Worm (Caenorhabditis elegans) whole organism, L3 larva: ENCODE data around the gene Y50D4B.1.

Source experiments
- R02D3.7 ChIP-seq: fragments of 150-350 bp; optimal IDR thresholded peaks from 2 replicates; lab custom pipeline; 2014; ENCODE audit warnings: missing biosample characterization, missing genetic modification characterization
- aly-2 ChIP-seq: fragments of 150-350 bp; optimal IDR thresholded peaks from 2 replicates; lab custom pipeline; 2014; ENCODE audit warnings: missing biosample characterization, missing genetic modification characterization
- ama-1 ChIP-seq: fragments of 150-350 bp; optimal IDR thresholded peaks from 2 replicates; lab custom pipeline; 2018
- ceh-16 ChIP-seq: sonication (generic microtip); optimal IDR thresholded peaks from 2 replicates; lab custom pipeline; 2017; ENCODE audit warnings: missing biosample characterization, missing genetic modification characterization
- ceh-28 ChIP-seq: fragments of 150-350 bp; optimal IDR thresholded peaks from 2 replicates; lab custom pipeline; 2014; ENCODE audit warnings: missing biosample characterization, missing genetic modification reagents, missing genetic modification characterization
- ceh-82 ChIP-seq: fragments of 150-350 bp; optimal IDR thresholded peaks from 2 replicates; lab custom pipeline; 2014; ENCODE audit warnings: missing biosample characterization, missing genetic modification characterization
- ceh-9 ChIP-seq: sonication (generic microtip); optimal IDR thresholded peaks from 2 replicates; lab custom pipeline; 2018; ENCODE audit warnings: missing biosample characterization, missing genetic modification characterization
- daf-12 ChIP-seq: fragments of 150-350 bp; optimal IDR thresholded peaks from 2 replicates; lab custom pipeline; 2014; ENCODE audit warnings: missing biosample characterization, missing genetic modification reagents, missing genetic modification characterization
- egl-5 ChIP-seq: fragments of 150-350 bp; optimal IDR thresholded peaks from 2 replicates; lab custom pipeline; 2017; ENCODE audit warnings: missing biosample characterization, missing genetic modification reagents, missing genetic modification characterization, inconsistent platforms
- elt-1 ChIP-seq: fragments of 150-350 bp; optimal IDR thresholded peaks from 2 replicates; lab custom pipeline; 2014; ENCODE audit warnings: missing biosample characterization, missing genetic modification characterization
- elt-2 ChIP-seq: sonication (generic microtip); optimal IDR thresholded peaks from 2 replicates; lab custom pipeline; 2016; ENCODE audit warnings: missing genetic modification reagents, mild to moderate bottlenecking, missing genetic modification characterization, missing compliant biosample characterization
- elt-3 ChIP-seq, 3 experiments: fragments of 150-350 bp in 1 of 3; sonication (generic microtip) in 2 of 3; optimal IDR thresholded peaks; 2 replicates in 2 of 3; 4 replicates in 1 of 3; lab custom pipeline; 2014 to 2017; ENCODE audit warnings: missing biosample characterization in 3 of 3, missing genetic modification characterization in 3 of 3
- eor-1 ChIP-seq, 2 experiments: fragments of 150-350 bp; optimal IDR thresholded peaks; 2 replicates each; lab custom pipeline; 2014 to 2018; ENCODE audit warnings: missing biosample characterization in 2 of 2, missing genetic modification characterization in 2 of 2
- fkh-10 ChIP-seq: sonication (generic microtip); optimal IDR thresholded peaks from 2 replicates; lab custom pipeline; 2017; ENCODE audit warnings: missing biosample characterization, missing genetic modification reagents, missing genetic modification characterization
- fkh-2 ChIP-seq: fragments of 150-350 bp; optimal IDR thresholded peaks from 2 replicates; lab custom pipeline; 2014; ENCODE audit warnings: missing biosample characterization, missing genetic modification reagents, missing genetic modification characterization
- fos-1 ChIP-seq: fragments of 150-350 bp; optimal IDR thresholded peaks from 2 replicates; lab custom pipeline; 2014; ENCODE audit warnings: missing biosample characterization, missing genetic modification characterization
- jun-1 ChIP-seq: fragments of 150-350 bp; optimal IDR thresholded peaks from 2 replicates; lab custom pipeline; 2014; ENCODE audit warnings: missing biosample characterization, missing genetic modification reagents, missing genetic modification characterization
- lin-15B ChIP-seq: fragments of 150-350 bp; optimal IDR thresholded peaks from 2 replicates; lab custom pipeline; 2014; ENCODE audit warnings: missing biosample characterization, missing genetic modification characterization
- lin-39 ChIP-seq: fragments of 150-350 bp; optimal IDR thresholded peaks from 2 replicates; lab custom pipeline; 2018; ENCODE audit warnings: missing biosample characterization, missing genetic modification reagents, missing genetic modification characterization
- lsy-12 ChIP-seq: sonication (generic microtip); optimal IDR thresholded peaks from 2 replicates; lab custom pipeline; 2016; ENCODE audit warnings: mild to moderate bottlenecking, missing genetic modification characterization, missing compliant biosample characterization
- nfya-1 ChIP-seq: sonication (generic microtip); optimal IDR thresholded peaks from 2 replicates; lab custom pipeline; 2017; ENCODE audit warnings: missing genetic modification characterization, mild to moderate bottlenecking, missing compliant biosample characterization, antibody characterized with exemption, moderate library complexity; ENCODE audit not compliant: insufficient read depth
- nhr-11 ChIP-seq: fragments of 150-350 bp; optimal IDR thresholded peaks from 2 replicates; lab custom pipeline; 2014; ENCODE audit warnings: missing biosample characterization, missing genetic modification characterization
- nhr-23 ChIP-seq: fragments of 150-350 bp; optimal IDR thresholded peaks from 2 replicates; lab custom pipeline; 2014; ENCODE audit warnings: missing biosample characterization, missing genetic modification reagents, missing genetic modification characterization
- nhr-237 ChIP-seq: fragments of 150-350 bp; optimal IDR thresholded peaks from 2 replicates; lab custom pipeline; 2014; ENCODE audit warnings: missing biosample characterization, missing genetic modification characterization
- nhr-28 ChIP-seq: fragments of 150-350 bp; optimal IDR thresholded peaks from 2 replicates; lab custom pipeline; 2014; ENCODE audit warnings: missing biosample characterization, missing genetic modification characterization
- nhr-43 ChIP-seq: sonication (generic microtip); optimal IDR thresholded peaks from 2 replicates; lab custom pipeline; 2016; ENCODE audit warnings: mild to moderate bottlenecking, missing genetic modification characterization, missing compliant biosample characterization; ENCODE audit not compliant: poor library complexity, severe bottlenecking
- nhr-76 ChIP-seq: fragments of 150-350 bp; sonication (generic microtip); optimal IDR thresholded peaks from 5 replicates; lab custom pipeline; 2014; ENCODE audit warnings: missing biosample characterization, missing genetic modification characterization
- nhr-77 ChIP-seq: fragments of 150-350 bp; optimal IDR thresholded peaks from 2 replicates; lab custom pipeline; 2014; ENCODE audit warnings: missing biosample characterization, missing genetic modification characterization
- pqm-1 ChIP-seq: fragments of 150-350 bp; optimal IDR thresholded peaks from 2 replicates; lab custom pipeline; 2017; ENCODE audit warnings: missing biosample characterization, missing genetic modification characterization, inconsistent platforms
- sea-2 ChIP-seq: fragments of 150-350 bp; sonication (generic microtip); optimal IDR thresholded peaks from 4 replicates; lab custom pipeline; 2014; ENCODE audit warnings: missing biosample characterization, missing genetic modification reagents, missing genetic modification characterization
- skn-1 ChIP-seq: fragments of 150-350 bp; optimal IDR thresholded peaks from 2 replicates; lab custom pipeline; 2014; ENCODE audit warnings: missing biosample characterization, missing genetic modification characterization
- unc-39 ChIP-seq: sonication (generic microtip); optimal IDR thresholded peaks from 4 replicates; lab custom pipeline; 2017; ENCODE audit warnings: missing biosample characterization, missing genetic modification characterization
- unc-62 ChIP-seq: fragments of 150-350 bp; sonication (generic microtip); optimal IDR thresholded peaks from 4 replicates; lab custom pipeline; 2014; ENCODE audit warnings: missing biosample characterization, missing genetic modification reagents, missing genetic modification characterization
- ztf-11 ChIP-seq: fragments of 150-350 bp; optimal IDR thresholded peaks from 2 replicates; lab custom pipeline; 2014; ENCODE audit warnings: missing biosample characterization, missing genetic modification characterization
- ztf-4 ChIP-seq: fragments of 150-350 bp; optimal IDR thresholded peaks from 2 replicates; lab custom pipeline; 2014; ENCODE audit warnings: missing biosample characterization, missing genetic modification characterization

Gene Y50D4B.1

DNA sequence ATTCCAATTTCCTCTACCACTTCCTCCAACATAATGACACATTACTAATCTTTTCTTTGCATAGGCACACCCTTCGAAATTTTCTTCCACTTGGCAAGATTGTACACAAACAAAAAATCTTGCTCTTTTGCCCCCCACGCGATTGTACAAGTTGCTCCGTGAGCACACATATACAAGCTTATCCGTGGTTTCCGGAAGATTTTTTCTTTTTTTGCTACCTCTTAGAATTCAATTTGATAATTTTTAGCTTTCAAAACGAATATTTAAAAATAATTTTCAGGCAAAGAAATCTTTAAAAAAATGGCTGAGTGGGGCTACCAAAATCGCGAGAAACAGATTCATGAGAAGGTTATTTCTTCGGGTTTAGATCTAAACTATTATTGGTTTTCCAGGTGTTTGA is at the start of gene Y50D4B.1:
TSS of gene Y50D4B.1 (plus strand) at position 301 of the 400 bp plus-strand sequence.
- TF ChIP-seq ceh-16 (no peak), ceh-28 (tag; lab: Kevin White, UChicago) (no peak), pqm-1 (no peak), jun-1 (tag; lab: Kevin White, UChicago) (no peak), unc-39 (tag; lab: Kevin White, UChicago) (no peak), ceh-9 (tag; lab: Kevin White, UChicago) (no peak), ama-1 (lab: Kevin White, UChicago) (no peak), nhr-23 (tag; lab: Kevin White, UChicago) (no peak), lin-39 (tag; lab: Kevin White, UChicago) (no peak)
- TF ChIP-seq, all 47 proteins: peak for 0

DNA sequence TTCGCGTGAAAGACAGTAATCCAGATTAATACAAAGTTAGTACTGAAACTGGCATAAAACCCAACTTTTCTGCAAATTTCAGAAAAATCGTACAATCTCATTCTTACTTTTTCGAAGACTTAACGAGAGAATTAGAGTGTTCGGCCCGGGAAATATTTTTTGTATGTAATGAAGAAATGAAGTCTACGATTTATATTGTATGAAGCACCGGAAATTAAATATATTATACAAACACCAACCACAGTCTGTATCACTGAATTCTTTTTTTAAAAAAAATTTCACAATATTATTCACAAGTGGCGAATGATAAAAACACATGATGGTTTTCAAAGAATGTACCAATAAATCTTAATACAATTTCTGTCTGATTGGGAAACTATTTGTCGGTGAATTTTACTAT is 48.3 kb upstream of the Y50D4B.1 start, which contains the start of gene str-67:
TSS of gene str-67 (minus strand) at position 101 of the 400 bp plus-strand sequence.
- no peak for TF ChIP-seq elt-2 (tag; lab: Kevin White, UChicago)
- no peak for TF ChIP-seq aly-2
- TF ChIP-seq nhr-43 (tag; lab: Kevin White, UChicago) = no peak
- TF ChIP-seq ceh-9 (tag; lab: Kevin White, UChicago) = no peak
- no peak for TF ChIP-seq nhr-77 (tag; lab: Kevin White, UChicago)
- no peak for TF ChIP-seq nfya-1 (tag; lab: Kevin White, UChicago)
- TF ChIP-seq ztf-4 = no peak
- no peak for TF ChIP-seq fkh-10 (GFP tag; lab: Kevin White, UChicago)
- no peak for TF ChIP-seq pqm-1
- no peak for TF ChIP-seq lsy-12
- TF ChIP-seq elt-1 = no peak
- no peak for TF ChIP-seq unc-62 (GFP tag; lab: Kevin White, UChicago)
- no peak for TF ChIP-seq skn-1 (tag; lab: Kevin White, UChicago)
- no peak for TF ChIP-seq nhr-28 (tag; lab: Kevin White, UChicago)
- TF ChIP-seq lin-15B (tag; lab: Kevin White, UChicago) = no peak
- no peak for TF ChIP-seq ceh-28 (tag; lab: Kevin White, UChicago)
- no peak for TF ChIP-seq nhr-76 (tag; lab: Kevin White, UChicago)
- TF ChIP-seq fkh-2 (tag; lab: Kevin White, UChicago) = no peak
- no peak for TF ChIP-seq ceh-16
- TF ChIP-seq egl-5 = no peak

DNA sequence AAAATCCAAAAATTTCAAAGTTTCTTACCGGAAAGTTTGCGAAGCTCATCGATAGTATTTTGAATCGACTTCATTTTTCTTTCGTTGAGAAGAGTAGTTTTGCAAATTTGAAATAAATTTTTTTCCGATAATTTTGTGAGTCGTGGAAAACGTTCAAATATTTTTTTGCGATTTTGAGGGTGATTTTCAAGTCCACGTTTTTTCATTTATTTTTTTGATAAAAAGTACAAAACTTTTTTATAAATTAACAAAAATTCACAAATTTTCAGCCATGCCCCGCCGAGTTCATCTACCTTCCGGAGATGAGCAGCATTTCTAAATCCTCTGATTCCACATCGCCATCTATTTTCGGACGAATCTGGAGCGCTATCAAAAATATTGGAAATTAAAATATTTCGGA is 45.3 kb upstream of the Y50D4B.1 start, which contains the start of gene K10C9.7:
TSS of gene K10C9.7 (minus strand) at position 101 of the 400 bp plus-strand sequence.
- TF ChIP-seq ama-1 (lab: Kevin White, UChicago) = no peak
- TF ChIP-seq fkh-2 (tag; lab: Kevin White, UChicago) = no peak
- no peak for TF ChIP-seq fos-1 (tag; lab: Kevin White, UChicago)
- TF ChIP-seq nhr-11 (tag; lab: Kevin White, UChicago) = no peak
- TF ChIP-seq nhr-237 = no peak
- TF ChIP-seq R02D3.7 (tag; lab: Kevin White, UChicago) = no peak
- no peak for TF ChIP-seq daf-12
- TF ChIP-seq ceh-82 (tag; lab: Kevin White, UChicago) = no peak
- TF ChIP-seq ztf-11 = no peak
- TF ChIP-seq ceh-28 (tag; lab: Kevin White, UChicago) = no peak
- TF ChIP-seq sea-2 = no peak
- TF ChIP-seq unc-62 (GFP tag; lab: Kevin White, UChicago) = no peak
- TF ChIP-seq nhr-43 (tag; lab: Kevin White, UChicago) = no peak
- no peak for TF ChIP-seq elt-3 (tag; optimal IDR thresholded peaks at IDR 0.05; lab: Kevin White, UChicago)
- no peak for TF ChIP-seq pqm-1
- no peak for TF ChIP-seq egl-5

DNA sequence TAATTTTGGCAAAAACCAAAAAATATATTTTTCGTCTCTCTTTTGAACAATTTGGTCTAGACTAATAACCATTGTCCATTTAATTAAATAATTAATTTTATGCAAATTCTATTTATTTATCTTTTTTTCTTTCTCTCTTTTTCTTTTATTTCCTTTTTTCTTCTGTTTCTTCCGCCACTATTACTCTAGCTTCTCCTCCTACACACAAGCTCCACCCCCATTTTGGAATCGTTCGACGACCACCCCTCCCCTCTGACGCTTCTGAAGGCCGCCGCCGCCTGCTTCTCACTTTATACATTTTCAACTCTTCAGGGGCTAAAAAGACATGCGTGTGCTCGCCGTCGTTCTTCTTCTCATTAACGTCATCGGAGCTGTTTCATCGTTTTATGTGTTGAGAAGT is 37.8 kb upstream of the Y50D4B.1 start, which contains the start of gene K10C9.1:
TSS of gene K10C9.1 (plus strand) at position 301 of the 400 bp plus-strand sequence.
- TF ChIP-seq nhr-23 (tag; lab: Kevin White, UChicago) (no peak), skn-1 (tag; lab: Kevin White, UChicago) (no peak), ztf-11 (no peak), lin-39 (tag; lab: Kevin White, UChicago) (no peak), nhr-43 (tag; lab: Kevin White, UChicago) (no peak), nhr-11 (tag; lab: Kevin White, UChicago) (no peak)
- TF ChIP-seq, all 47 proteins: peak for 0

DNA sequence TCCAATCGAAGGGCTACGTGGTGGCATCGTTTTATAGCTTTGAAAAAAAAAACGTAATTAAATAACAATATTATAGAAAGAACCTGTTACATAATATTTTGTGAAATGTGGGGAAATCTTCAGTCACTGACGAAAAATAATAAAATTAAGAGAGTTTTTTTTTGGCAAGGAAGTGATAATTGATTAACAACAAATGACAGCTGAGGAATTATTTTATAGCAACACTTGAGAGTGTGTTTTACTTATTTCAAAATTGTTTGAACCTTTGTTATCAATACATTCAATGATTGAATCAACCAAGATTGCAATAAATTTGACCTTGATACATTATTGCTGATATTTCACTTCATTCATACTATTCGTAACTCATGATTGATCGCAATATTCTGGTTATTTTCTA is 28.7 kb upstream of the Y50D4B.1 start, which contains the start of gene Y50D4B.6:
TSS of gene Y50D4B.6 (plus strand) at position 301 of the 400 bp plus-strand sequence.
- TF ChIP-seq sea-2 (no peak), unc-39 (tag; lab: Kevin White, UChicago) (no peak), lsy-12 (no peak), elt-1 (no peak), aly-2 (no peak), nhr-77 (tag; lab: Kevin White, UChicago) (no peak), eor-1 (tag; optimal IDR thresholded peaks at IDR 0.05; lab: Kevin White, UChicago) (no peak), fkh-10 (GFP tag; lab: Kevin White, UChicago) (no peak), ceh-28 (tag; lab: Kevin White, UChicago) (no peak)
